Fruit fly (Drosophila melanogaster) whole organism: ENCODE measurements around the gene CG14050.

Experiments
- Dll ChIP-seq: fragments of >200 bp; optimal IDR thresholded peaks from 2 replicates; lab custom pipeline; 2017
- pan ChIP-seq: fragments of >200 bp; optimal IDR thresholded peaks from 2 replicates; lab custom pipeline; 2017
- psq ChIP-seq: fragments of >200 bp; optimal IDR thresholded peaks from 2 replicates; lab custom pipeline; 2017
- usp ChIP-seq: fragments of >200 bp; optimal IDR thresholded peaks from 2 replicates; lab custom pipeline; 2017; ENCODE audit warnings: missing biosample characterization, missing genetic modification characterization, mixed read lengths

DNA sequence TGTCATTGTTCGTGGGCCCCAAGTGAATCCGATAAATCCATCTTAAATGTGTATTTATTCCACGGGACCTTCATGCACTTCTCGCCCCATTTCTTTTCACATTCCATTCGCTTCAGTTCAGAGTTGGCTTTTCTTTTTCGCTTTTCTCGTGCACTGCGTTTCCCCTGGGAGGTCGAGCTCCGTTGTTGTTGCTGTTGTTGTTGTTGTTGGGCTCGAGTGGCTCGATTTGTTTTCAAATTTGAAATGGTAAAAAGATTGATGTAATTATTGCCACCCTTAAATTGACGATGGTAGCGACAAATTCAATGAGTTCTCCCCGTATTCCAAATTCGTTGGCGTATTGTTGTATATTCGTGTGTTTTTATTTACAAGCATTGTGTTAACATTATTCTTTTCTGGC lies 5.1 kb downstream of the CG14050 start:
- TF ChIP-seq Dll (lab: Kevin White, UChicago) (no peak), pan (lab: Kevin White, UChicago) (no peak), usp (no peak), psq (lab: Kevin White, UChicago) (no peak)
